Worm (Caenorhabditis elegans): ENCODE results near the gene F57H12.6.

Gene F57H12.6

ce11 chrIV:8007549-8007948 is 31.4 kb upstream of the F57H12.6 start:
- TF ChIP-seq ztf-4 (tag; optimal IDR thresholded peaks at IDR 0.05) (no peak), nhr-12 (tag; optimal IDR thresholded peaks at IDR 0.05) (no peak), fkh-8 (tag; optimal IDR thresholded peaks at IDR 0.05) (no peak)

- TF ChIP-seq C34B4.2 (tag; optimal IDR thresholded peaks at IDR 0.05) (no peak), lin-13 (GFP tag; optimal IDR thresholded peaks at IDR 0.05) (no peak), ceh-90 (tag; optimal IDR thresholded peaks at IDR 0.05) (no peak), pqm-1 (tag; optimal IDR thresholded peaks at IDR 0.05) (no peak), ces-1 (GFP tag; optimal IDR thresholded peaks at IDR 0.05) (no peak), lin-39 (tag; optimal IDR thresholded peaks at IDR 0.05) (no peak), sox-4 (tag; optimal IDR thresholded peaks at IDR 0.05) (no peak), zag-1 (tag; optimal IDR thresholded peaks at IDR 0.05) (no peak), vab-15 (tag; optimal IDR thresholded peaks at IDR 0.05) (no peak), fkh-4 (tag; optimal IDR thresholded peaks at IDR 0.05; ENCODE audit: borderline replicate concordance) (no peak), tbx-2 (tag; optimal IDR thresholded peaks at IDR 0.05) (no peak), hpl-2 (GFP tag; optimal IDR thresholded peaks at IDR 0.05) (no peak), lin-15B (tag; optimal IDR thresholded peaks at IDR 0.05) (no peak)
Observed at ce11 chrIV:8006161-8006560, 30.1 kb upstream of the F57H12.6 start.

ce11 chrIV:8005376-8005775 is 29.3 kb upstream of the F57H12.6 start:
- TF ChIP-seq lir-3 (tag; optimal IDR thresholded peaks at IDR 0.05; ENCODE audit: poor library complexity), result no peak
- TF ChIP-seq unc-30 (tag; optimal IDR thresholded peaks at IDR 0.05), result no peak
- TF ChIP-seq C34B4.2 (tag; optimal IDR thresholded peaks at IDR 0.05), result no peak
- no peak for TF ChIP-seq nhr-90 (tag; optimal IDR thresholded peaks at IDR 0.05; ENCODE audit: poor library complexity)
- peak; percentile 18 for TF ChIP-seq elt-2 (tag; optimal IDR thresholded peaks at IDR 0.05)
- no peak for TF ChIP-seq fos-1 (tag; optimal IDR thresholded peaks at IDR 0.05)

- TF ChIP-seq F16B12.6 (tag; optimal IDR thresholded peaks at IDR 0.05) (no peak), nhr-76 (tag; optimal IDR thresholded peaks at IDR 0.05) (no peak), nhr-47 (tag; optimal IDR thresholded peaks at IDR 0.05) (no peak), unc-130 (tag; optimal IDR thresholded peaks at IDR 0.05) (no peak), nhr-20 (tag; optimal IDR thresholded peaks at IDR 0.05) (no peak), nhr-71 (tag; optimal IDR thresholded peaks at IDR 0.05) (no peak), ceh-63 (GFP tag; optimal IDR thresholded peaks at IDR 0.05) (no peak), mef-2 (tag; optimal IDR thresholded peaks at IDR 0.05) (no peak), C34B4.2 (tag; optimal IDR thresholded peaks at IDR 0.05) (no peak)
Observed at ce11 chrIV:8004019-8004418, 27.9 kb upstream of the F57H12.6 start, which contains the start of gene rig-4. Gene rig-4 (minus strand): TSS chrIV:8004119.

ce11 chrIV:8000763-8001162 is 24.7 kb upstream of the F57H12.6 start:
- TF ChIP-seq sup-37 (GFP tag; optimal IDR thresholded peaks at IDR 0.05) (no peak), nhr-85 (tag) (peak; percentile 75), ceh-8 (GFP tag; optimal IDR thresholded peaks at IDR 0.05) (no peak), pag-3 (tag; optimal IDR thresholded peaks at IDR 0.05; ENCODE audit: borderline replicate concordance, insufficient read depth) (no peak), blmp-1 (tag; optimal IDR thresholded peaks at IDR 0.05) (peak; percentile 43)

- TF ChIP-seq zip-4 (GFP tag; optimal IDR thresholded peaks at IDR 0.05) (no peak), nhr-85 (tag) (no peak), snu-23 (GFP tag; optimal IDR thresholded peaks at IDR 0.05) (no peak), egl-27 (tag; optimal IDR thresholded peaks at IDR 0.05) (no peak), nhr-76 (tag; optimal IDR thresholded peaks at IDR 0.05) (no peak), vab-15 (tag; optimal IDR thresholded peaks at IDR 0.05) (no peak), efl-1 (optimal IDR thresholded peaks at IDR 0.05) (no peak), efl-1 (GFP tag; optimal IDR thresholded peaks at IDR 0.05 in 1 of 2) (peak in 1 of 2 experiments; percentile 51)
Observed at ce11 chrIV:7994715-7995114, 18.6 kb upstream of the F57H12.6 start.

All from whole organism, L1 larva.